Worm (Caenorhabditis elegans): ENCODE results near the gene F42C5.5.

F42C5.5 gene

DNA sequence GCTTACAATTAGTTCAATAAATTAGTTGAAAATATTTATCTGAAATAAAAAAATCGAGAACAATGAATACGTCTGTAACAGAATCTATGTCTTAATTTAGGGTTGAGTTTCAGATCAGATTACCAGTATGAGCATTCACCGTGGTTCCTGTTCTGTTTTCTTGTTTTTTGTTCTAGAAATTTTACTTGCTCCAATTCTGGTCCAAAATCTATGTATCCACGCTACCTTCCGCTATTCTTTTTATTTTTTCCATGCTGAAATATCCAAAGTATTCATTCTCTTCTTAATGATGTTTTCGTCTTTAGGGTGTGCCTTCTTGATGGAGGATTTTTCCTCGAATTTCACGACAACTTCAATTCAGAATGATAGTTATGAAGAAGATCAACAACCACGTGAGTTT, 11.3 kb upstream of the F42C5.5 start, which contains the start of gene npr-27:
Gene npr-27, plus strand, starts transcription at position 301 of the 400 bp plus-strand sequence.
- TF ChIP-seq sma-9 (GFP tag; optimal IDR thresholded peaks at IDR 0.05) (no peak), sma-9 (tag; optimal IDR thresholded peaks at IDR 0.05) (no peak), alr-1 (tag; optimal IDR thresholded peaks at IDR 0.05) (no peak), dmd-4 (tag; optimal IDR thresholded peaks at IDR 0.05) (no peak), elt-1 (tag; optimal IDR thresholded peaks at IDR 0.05) (no peak), fos-1 (tag; optimal IDR thresholded peaks at IDR 0.05) (no peak), unc-62 (GFP tag; optimal IDR thresholded peaks at IDR 0.05) (no peak), lin-11 (tag; optimal IDR thresholded peaks at IDR 0.05) (no peak), crh-2 (tag; optimal IDR thresholded peaks at IDR 0.05) (no peak), sem-4 (tag; optimal IDR thresholded peaks at IDR 0.05) (no peak), nhr-77 (tag; optimal IDR thresholded peaks at IDR 0.05) (no peak), snpc-4 (tag; optimal IDR thresholded peaks at IDR 0.05) (no peak), C34F6.9 (tag; optimal IDR thresholded peaks at IDR 0.05) (no peak), ama-1 (optimal IDR thresholded peaks at IDR 0.05) (no peak), elt-3 (tag; optimal IDR thresholded peaks at IDR 0.05) (no peak), lin-13 (GFP tag; optimal IDR thresholded peaks at IDR 0.05) (no peak), ztf-11 (tag; optimal IDR thresholded peaks at IDR 0.05) (no peak)

DNA sequence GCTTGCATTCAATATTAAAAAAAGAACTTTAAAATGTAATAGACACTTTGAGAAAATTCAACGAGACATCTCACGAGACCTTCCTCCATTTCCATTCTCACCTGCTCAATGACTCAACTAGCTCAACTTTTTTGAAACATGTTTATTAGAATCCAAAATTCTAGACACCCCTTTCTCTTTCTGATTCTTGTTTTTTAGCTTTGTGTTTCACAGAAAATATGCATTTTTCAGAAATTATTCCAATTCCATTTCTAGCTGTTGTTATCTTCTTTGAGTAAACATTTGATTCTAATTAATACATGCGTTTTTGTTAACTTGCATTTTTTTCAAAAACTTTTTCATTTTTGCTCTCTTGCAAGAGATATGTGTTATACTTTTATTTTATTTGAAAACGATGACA, 7.5 kb upstream of the F42C5.5 start:
- TF ChIP-seq C34F6.9 (tag; optimal IDR thresholded peaks at IDR 0.05) (no peak), fos-1 (tag; optimal IDR thresholded peaks at IDR 0.05) (no peak), unc-55 (GFP tag; optimal IDR thresholded peaks at IDR 0.05) (no peak), nhr-129 (tag; optimal IDR thresholded peaks at IDR 0.05) (no peak), unc-39 (tag; optimal IDR thresholded peaks at IDR 0.05) (no peak), blmp-1 (tag; optimal IDR thresholded peaks at IDR 0.05; ENCODE audit: insufficient read depth) (no peak)

DNA sequence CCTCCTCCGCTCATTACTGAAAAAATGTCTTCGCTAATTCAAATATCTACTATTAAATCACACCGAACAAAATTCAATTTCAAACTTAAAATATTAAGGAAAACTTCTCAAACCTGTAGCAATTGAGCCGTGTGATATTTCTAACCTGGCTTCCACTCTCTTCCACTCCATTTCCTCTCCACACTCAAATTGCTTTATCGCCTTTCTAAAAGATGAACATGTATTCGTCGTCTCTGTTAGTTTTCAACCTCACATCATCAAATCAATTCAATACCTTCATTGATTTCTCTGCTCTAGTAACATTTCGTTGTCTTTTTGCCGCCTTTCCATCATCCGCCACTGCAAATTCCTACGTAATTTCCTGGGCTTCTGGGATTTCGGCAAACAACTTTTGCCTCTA, 2.1 kb downstream of the F42C5.5 start, which contains the start of gene F42C5.4:
Gene F42C5.4, minus strand, starts transcription at position 171 of the 400 bp plus-strand sequence.
- TF ChIP-seq nhr-77 (tag; optimal IDR thresholded peaks at IDR 0.05): no peak
- no peak for TF ChIP-seq egl-27 (tag; optimal IDR thresholded peaks at IDR 0.05)
- no peak for TF ChIP-seq F13H6.1 (tag; optimal IDR thresholded peaks at IDR 0.05)
- TF ChIP-seq lin-11 (tag; optimal IDR thresholded peaks at IDR 0.05): no peak
- no peak for TF ChIP-seq sem-4 (tag; optimal IDR thresholded peaks at IDR 0.05)
- TF ChIP-seq nhr-21 (tag; optimal IDR thresholded peaks at IDR 0.05): no peak
- TF ChIP-seq gmeb-1 (tag; optimal IDR thresholded peaks at IDR 0.05): no peak

DNA sequence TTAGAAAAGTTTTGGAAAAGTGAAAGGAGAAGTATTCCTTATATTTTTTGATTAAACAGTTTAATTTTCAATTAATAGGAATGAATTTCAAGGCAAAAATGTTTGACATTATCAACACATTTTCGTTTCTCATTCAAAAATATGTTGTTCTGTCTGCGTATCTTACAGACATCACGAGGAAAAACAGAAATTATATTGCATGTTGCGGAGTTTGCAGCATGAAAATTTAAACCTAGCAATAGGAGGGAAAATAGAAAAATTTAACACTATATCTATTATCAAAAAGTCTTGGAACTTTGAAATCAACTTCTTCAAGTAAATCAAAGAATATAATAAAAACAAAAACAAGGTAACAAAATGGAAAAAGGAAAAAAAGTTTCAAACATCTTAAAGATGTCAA, 3.0 kb downstream of the F42C5.5 start:
- peak; percentile 10 for TF ChIP-seq crh-2 (tag; optimal IDR thresholded peaks at IDR 0.05)
- TF ChIP-seq unc-55 (GFP tag; optimal IDR thresholded peaks at IDR 0.05): peak; percentile 19
- no peak for TF ChIP-seq ama-1 (optimal IDR thresholded peaks at IDR 0.05)
- no peak for TF ChIP-seq nhr-77 (tag; optimal IDR thresholded peaks at IDR 0.05)
- TF ChIP-seq elt-1 (tag; optimal IDR thresholded peaks at IDR 0.05): no peak
- TF ChIP-seq fos-1 (tag; optimal IDR thresholded peaks at IDR 0.05): peak; percentile 19
- peak; percentile 8 for TF ChIP-seq gmeb-1 (tag; optimal IDR thresholded peaks at IDR 0.05)
- TF ChIP-seq nhr-6 (tag; optimal IDR thresholded peaks at IDR 0.05): no peak
- TF ChIP-seq C34F6.9 (tag; optimal IDR thresholded peaks at IDR 0.05): peak; percentile 0
- TF ChIP-seq unc-39 (tag; optimal IDR thresholded peaks at IDR 0.05): no peak
- TF ChIP-seq nhr-129 (tag; optimal IDR thresholded peaks at IDR 0.05): peak; percentile 14
- TF ChIP-seq nhr-12 (tag; optimal IDR thresholded peaks at IDR 0.05): no peak
- TF ChIP-seq ZK546.5 (tag; optimal IDR thresholded peaks at IDR 0.05): no peak
- TF ChIP-seq blmp-1 (tag; optimal IDR thresholded peaks at IDR 0.05; ENCODE audit: insufficient read depth): no peak

DNA sequence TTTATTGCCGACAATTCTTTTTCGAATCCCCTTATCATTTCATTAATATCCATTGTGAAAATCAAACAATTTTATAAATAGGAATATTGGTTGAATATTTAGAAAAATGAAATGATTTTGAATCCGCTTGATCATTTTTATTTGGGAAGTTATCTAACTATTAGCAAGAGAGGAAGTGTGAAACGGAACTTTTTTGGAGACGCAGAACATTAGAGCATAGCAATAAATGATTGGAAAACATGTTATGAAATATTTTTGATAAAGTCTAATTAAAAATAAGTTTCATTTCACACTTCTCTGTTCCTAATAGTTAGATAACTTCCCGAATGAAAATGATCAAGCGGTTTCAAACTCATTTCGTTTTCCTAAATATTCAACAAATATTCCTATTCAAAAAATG, 6.5 kb downstream of the F42C5.5 start, which contains the start of gene F42C5.3:
Gene F42C5.3, minus strand, starts transcription at position 101 of the 400 bp plus-strand sequence.
- no peak for TF ChIP-seq ceh-82 (tag; optimal IDR thresholded peaks at IDR 0.05)
- TF ChIP-seq nhr-237 (tag; optimal IDR thresholded peaks at IDR 0.05): no peak
- no peak for TF ChIP-seq nhr-6 (tag; optimal IDR thresholded peaks at IDR 0.05)
- TF ChIP-seq sma-3 (GFP tag; optimal IDR thresholded peaks at IDR 0.05): no peak
- TF ChIP-seq crh-2 (tag; optimal IDR thresholded peaks at IDR 0.05): no peak
- no peak for TF ChIP-seq Y55F3AM.14 (GFP tag; optimal IDR thresholded peaks at IDR 0.05)
- TF ChIP-seq lsy-2 (tag; optimal IDR thresholded peaks at IDR 0.05): no peak
- no peak for TF ChIP-seq dmd-4 (tag; optimal IDR thresholded peaks at IDR 0.05)
- no peak for TF ChIP-seq mbf-1 (tag; optimal IDR thresholded peaks at IDR 0.05)
- no peak for TF ChIP-seq peb-1 (tag; optimal IDR thresholded peaks at IDR 0.05)
